Worm (Caenorhabditis elegans) whole organism, L3 larva: ENCODE results near the gene Y27F2A.9.
"Not testable (repeated sequence)": the region's sequence is repeated elsewhere in the genome, so short reads cannot be mapped to it uniquely, and the experiment has no call there.

Experiments
- R02D3.7 ChIP-seq: fragments of 150-350 bp; optimal IDR thresholded peaks from 2 replicates; lab custom pipeline; 2014; ENCODE audit warnings: missing biosample characterization, missing genetic modification characterization
- aly-2 ChIP-seq: fragments of 150-350 bp; optimal IDR thresholded peaks from 2 replicates; lab custom pipeline; 2014; ENCODE audit warnings: missing biosample characterization, missing genetic modification characterization
- ceh-16 ChIP-seq: sonication (generic microtip); optimal IDR thresholded peaks from 2 replicates; lab custom pipeline; 2017; ENCODE audit warnings: missing biosample characterization, missing genetic modification characterization
- ceh-28 ChIP-seq: fragments of 150-350 bp; optimal IDR thresholded peaks from 2 replicates; lab custom pipeline; 2014; ENCODE audit warnings: missing biosample characterization, missing genetic modification reagents, missing genetic modification characterization
- daf-12 ChIP-seq: fragments of 150-350 bp; optimal IDR thresholded peaks from 2 replicates; lab custom pipeline; 2014; ENCODE audit warnings: missing biosample characterization, missing genetic modification reagents, missing genetic modification characterization
- egl-27 ChIP-seq: sonication (generic microtip); optimal IDR thresholded peaks from 4 replicates; lab custom pipeline; 2017; ENCODE audit warnings: missing biosample characterization, missing genetic modification reagents, missing genetic modification characterization
- egl-5 ChIP-seq: fragments of 150-350 bp; optimal IDR thresholded peaks from 2 replicates; lab custom pipeline; 2017; ENCODE audit warnings: missing biosample characterization, missing genetic modification reagents, missing genetic modification characterization, inconsistent platforms
- elt-2 ChIP-seq: sonication (generic microtip); optimal IDR thresholded peaks from 2 replicates; lab custom pipeline; 2016; ENCODE audit warnings: missing genetic modification reagents, mild to moderate bottlenecking, missing genetic modification characterization, missing compliant biosample characterization
- elt-3 ChIP-seq, 3 experiments: fragments of 150-350 bp in 1 of 3; sonication (generic microtip) in 2 of 3; optimal IDR thresholded peaks; 2 replicates in 2 of 3; 4 replicates in 1 of 3; lab custom pipeline; 2014 to 2017; ENCODE audit warnings: missing biosample characterization in 3 of 3, missing genetic modification characterization in 3 of 3
- eor-1 ChIP-seq, 2 experiments: fragments of 150-350 bp; optimal IDR thresholded peaks; 2 replicates each; lab custom pipeline; 2014 to 2018; ENCODE audit warnings: missing biosample characterization in 2 of 2, missing genetic modification characterization in 2 of 2
- fkh-10 ChIP-seq: sonication (generic microtip); optimal IDR thresholded peaks from 2 replicates; lab custom pipeline; 2017; ENCODE audit warnings: missing biosample characterization, missing genetic modification reagents, missing genetic modification characterization
- fkh-2 ChIP-seq: fragments of 150-350 bp; optimal IDR thresholded peaks from 2 replicates; lab custom pipeline; 2014; ENCODE audit warnings: missing biosample characterization, missing genetic modification reagents, missing genetic modification characterization
- fos-1 ChIP-seq: fragments of 150-350 bp; optimal IDR thresholded peaks from 2 replicates; lab custom pipeline; 2014; ENCODE audit warnings: missing biosample characterization, missing genetic modification characterization
- hmg-11 ChIP-seq: sonication (generic microtip); optimal IDR thresholded peaks from 2 replicates; lab custom pipeline; 2016; ENCODE audit warnings: missing genetic modification characterization, missing compliant biosample characterization
- lin-39 ChIP-seq: fragments of 150-350 bp; optimal IDR thresholded peaks from 2 replicates; lab custom pipeline; 2018; ENCODE audit warnings: missing biosample characterization, missing genetic modification reagents, missing genetic modification characterization
- mdl-1 ChIP-seq: fragments of 150-350 bp; optimal IDR thresholded peaks from 2 replicates; lab custom pipeline; 2014; ENCODE audit warnings: missing biosample characterization, missing genetic modification characterization
- mml-1 ChIP-seq: fragments of 150-350 bp; sonication (generic microtip); optimal IDR thresholded peaks from 3 replicates; lab custom pipeline; 2014; ENCODE audit warnings: missing biosample characterization, missing genetic modification characterization
- nhr-11 ChIP-seq: fragments of 150-350 bp; optimal IDR thresholded peaks from 2 replicates; lab custom pipeline; 2014; ENCODE audit warnings: missing biosample characterization, missing genetic modification characterization
- nhr-12 ChIP-seq: fragments of 150-350 bp; optimal IDR thresholded peaks from 2 replicates; lab custom pipeline; 2014; ENCODE audit warnings: missing biosample characterization, missing genetic modification characterization
- nhr-23 ChIP-seq: fragments of 150-350 bp; optimal IDR thresholded peaks from 2 replicates; lab custom pipeline; 2014; ENCODE audit warnings: missing biosample characterization, missing genetic modification reagents, missing genetic modification characterization
- nhr-237 ChIP-seq: fragments of 150-350 bp; optimal IDR thresholded peaks from 2 replicates; lab custom pipeline; 2014; ENCODE audit warnings: missing biosample characterization, missing genetic modification characterization
- nhr-25 ChIP-seq: sonication (generic microtip); optimal IDR thresholded peaks from 2 replicates; lab custom pipeline; 2017; ENCODE audit warnings: missing biosample characterization, missing genetic modification characterization
- nhr-28 ChIP-seq: fragments of 150-350 bp; optimal IDR thresholded peaks from 2 replicates; lab custom pipeline; 2014; ENCODE audit warnings: missing biosample characterization, missing genetic modification characterization
- nhr-76 ChIP-seq: fragments of 150-350 bp; sonication (generic microtip); optimal IDR thresholded peaks from 5 replicates; lab custom pipeline; 2014; ENCODE audit warnings: missing biosample characterization, missing genetic modification characterization
- pha-4 ChIP-seq: fragments of 150-350 bp; optimal IDR thresholded peaks from 2 replicates; lab custom pipeline; 2014; ENCODE audit warnings: missing biosample characterization, missing genetic modification reagents, missing genetic modification characterization
- pqm-1 ChIP-seq: fragments of 150-350 bp; optimal IDR thresholded peaks from 2 replicates; lab custom pipeline; 2017; ENCODE audit warnings: missing biosample characterization, missing genetic modification characterization, inconsistent platforms
- sea-2 ChIP-seq: fragments of 150-350 bp; sonication (generic microtip); optimal IDR thresholded peaks from 4 replicates; lab custom pipeline; 2014; ENCODE audit warnings: missing biosample characterization, missing genetic modification reagents, missing genetic modification characterization
- skn-1 ChIP-seq: fragments of 150-350 bp; optimal IDR thresholded peaks from 2 replicates; lab custom pipeline; 2014; ENCODE audit warnings: missing biosample characterization, missing genetic modification characterization
- snpc-4 ChIP-seq: fragments of 150-350 bp; optimal IDR thresholded peaks from 2 replicates; lab custom pipeline; 2014; ENCODE audit warnings: missing biosample characterization, missing genetic modification characterization
- tbx-2 ChIP-seq: sonication (generic microtip); optimal IDR thresholded peaks from 2 replicates; lab custom pipeline; 2016; ENCODE audit warnings: mild to moderate bottlenecking, missing genetic modification characterization, missing compliant biosample characterization
- unc-39 ChIP-seq: sonication (generic microtip); optimal IDR thresholded peaks from 4 replicates; lab custom pipeline; 2017; ENCODE audit warnings: missing biosample characterization, missing genetic modification characterization
- unc-62 ChIP-seq: fragments of 150-350 bp; sonication (generic microtip); optimal IDR thresholded peaks from 4 replicates; lab custom pipeline; 2014; ENCODE audit warnings: missing biosample characterization, missing genetic modification reagents, missing genetic modification characterization
- zag-1 ChIP-seq: fragments of 150-350 bp; optimal IDR thresholded peaks from 2 replicates; lab custom pipeline; 2014; ENCODE audit warnings: missing biosample characterization, missing genetic modification characterization
- ztf-4 ChIP-seq: fragments of 150-350 bp; optimal IDR thresholded peaks from 2 replicates; lab custom pipeline; 2014; ENCODE audit warnings: missing biosample characterization, missing genetic modification characterization

Y27F2A.9 gene

ce11 chrII:3202519-3202918 is 11.1 kb upstream of the Y27F2A.9 start, which contains the start of gene sri-53:
Gene sri-53, minus strand, starts transcription at chrII:3202619.
- no peak for TF ChIP-seq fos-1 (tag; lab: Kevin White, UChicago)
- TF ChIP-seq elt-2 (tag; lab: Kevin White, UChicago) = no peak
- no peak for TF ChIP-seq nhr-28 (tag; lab: Kevin White, UChicago)
- no peak for TF ChIP-seq snpc-4 (tag; lab: Kevin White, UChicago)
- no peak for TF ChIP-seq sea-2 (GFP tag; lab: Kevin White, UChicago)
- TF ChIP-seq nhr-25 = no peak
- TF ChIP-seq ceh-28 (tag; lab: Kevin White, UChicago) = no peak
- TF ChIP-seq elt-3 (tag; optimal IDR thresholded peaks at IDR 0.05; lab: Kevin White, UChicago) = no peak
- no peak for TF ChIP-seq daf-12 (tag; lab: Kevin White, UChicago)
- TF ChIP-seq aly-2 (tag; lab: Kevin White, UChicago) = no peak
- no peak for TF ChIP-seq nhr-12
- no peak for TF ChIP-seq R02D3.7

DNA sequence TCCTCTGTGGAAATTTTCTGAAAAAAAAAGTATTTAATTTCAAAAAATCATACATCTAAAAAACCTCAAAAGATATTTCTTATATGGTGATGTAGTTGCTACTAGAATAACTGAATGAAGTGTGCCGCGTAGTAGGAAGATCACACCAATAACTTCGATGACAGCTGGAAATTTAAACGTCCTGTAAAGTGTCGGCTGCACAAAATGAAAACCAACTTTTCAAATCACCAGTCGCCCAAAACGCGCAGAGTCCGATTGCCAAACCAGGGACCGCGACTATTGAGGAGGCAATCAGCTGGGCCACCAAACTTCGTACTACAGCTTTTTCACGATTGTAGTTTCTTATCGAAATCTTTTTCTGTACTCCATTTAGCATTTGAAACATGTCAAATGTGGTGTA is 9.8 kb upstream of the Y27F2A.9 start, which contains the start of gene sri-48:
Gene sri-48 (minus strand): TSS at position 101 of the 400 bp plus-strand sequence.
- not testable (repeated sequence) for TF ChIP-seq fos-1 (tag; lab: Kevin White, UChicago); nhr-28 (tag; lab: Kevin White, UChicago); mml-1

- TF ChIP-seq fos-1 (tag; lab: Kevin White, UChicago) (no peak), lin-39 (tag; lab: Kevin White, UChicago) (no peak), fkh-10 (GFP tag; lab: Kevin White, UChicago) (no peak), pha-4 (tag; lab: Kevin White, UChicago) (no peak), zag-1 (tag; lab: Kevin White, UChicago) (no peak), pqm-1 (tag; lab: Kevin White, UChicago) (no peak), nhr-28 (tag; lab: Kevin White, UChicago) (no peak), unc-39 (no peak), ceh-16 (no peak), fkh-2 (no peak), nhr-237 (tag; lab: Kevin White, UChicago) (no peak), unc-62 (GFP tag; lab: Kevin White, UChicago) (no peak), nhr-25 (no peak), tbx-2 (tag; lab: Kevin White, UChicago) (no peak), sea-2 (GFP tag; lab: Kevin White, UChicago) (no peak), skn-1 (tag; lab: Kevin White, UChicago) (no peak)
Measured at ce11 chrII:3198998-3199397, 7.6 kb upstream of the Y27F2A.9 start, which contains the start of gene sri-51. Gene sri-51, minus strand, starts transcription at chrII:3199098.

DNA sequence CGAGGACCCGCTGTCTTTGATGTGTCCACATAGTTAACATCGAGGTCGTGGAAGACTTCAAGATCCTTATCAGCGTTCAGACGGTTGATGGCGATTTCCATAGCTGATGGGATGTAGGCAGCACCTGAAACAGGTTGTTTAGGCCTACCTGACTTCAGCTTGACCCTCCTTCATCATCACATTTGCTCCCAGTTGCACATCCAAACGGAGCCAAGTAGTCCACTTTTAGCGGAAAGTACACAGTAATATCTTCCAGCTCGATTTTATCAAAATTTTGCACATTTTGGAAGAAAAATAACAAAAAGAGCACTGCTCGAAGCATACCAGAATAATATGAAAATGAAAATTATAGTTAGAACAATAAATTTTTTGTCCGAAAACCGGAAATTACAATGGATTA is 5.5 kb upstream of the Y27F2A.9 start, which contains the start of gene gcy-15:
Gene gcy-15 (minus strand): TSS at position 101 of the 400 bp plus-strand sequence.
- TF ChIP-seq ztf-4 (tag; lab: Kevin White, UChicago) (no peak), egl-5 (tag; lab: Kevin White, UChicago) (no peak), nhr-237 (tag; lab: Kevin White, UChicago) (no peak), eor-1 (tag; optimal IDR thresholded peaks at IDR 0.05; lab: Kevin White, UChicago) (no peak), ceh-28 (tag; lab: Kevin White, UChicago) (no peak), nhr-23 (tag; lab: Kevin White, UChicago) (no peak), skn-1 (tag; lab: Kevin White, UChicago) (no peak), egl-27 (no peak), nhr-76 (tag; lab: Kevin White, UChicago) (no peak), tbx-2 (tag; lab: Kevin White, UChicago) (no peak), hmg-11 (tag; lab: Kevin White, UChicago) (no peak), zag-1 (tag; lab: Kevin White, UChicago) (no peak), fkh-10 (GFP tag; lab: Kevin White, UChicago) (no peak), fkh-2 (no peak), nhr-25 (no peak), mdl-1 (tag; lab: Kevin White, UChicago) (no peak)

DNA sequence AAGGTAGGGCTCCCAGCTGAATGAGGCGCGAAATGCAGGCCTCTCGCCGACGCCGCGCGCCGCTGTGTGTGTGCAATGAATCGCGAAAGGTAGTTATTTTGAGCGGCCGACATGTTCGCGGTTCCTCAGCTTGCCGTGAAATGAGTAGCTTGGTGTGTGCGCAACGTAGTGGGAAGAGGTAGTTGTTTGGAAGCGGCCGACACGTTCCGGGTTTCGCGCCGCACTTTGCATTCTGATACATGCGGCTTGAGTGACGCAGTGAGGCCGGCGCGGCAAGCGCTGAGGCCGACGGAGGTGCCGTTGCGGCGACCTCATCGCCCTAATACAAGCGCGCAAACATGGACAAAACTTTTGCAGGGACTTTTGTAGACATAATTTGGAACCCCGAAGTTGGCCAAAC is 4.3 kb upstream of the Y27F2A.9 start:
- TF ChIP-seq tbx-2 (tag; lab: Kevin White, UChicago) (no peak), nhr-12 (no peak), egl-5 (tag; lab: Kevin White, UChicago) (no peak), pqm-1 (tag; lab: Kevin White, UChicago) (no peak), nhr-11 (tag; lab: Kevin White, UChicago) (no peak), ceh-16 (no peak), nhr-25 (no peak), nhr-76 (tag; lab: Kevin White, UChicago) (no peak), mdl-1 (tag; lab: Kevin White, UChicago) (no peak), nhr-237 (tag; lab: Kevin White, UChicago) (no peak)
